Fruit fly (Drosophila melanogaster): ENCODE data around the gene RpL34a.
A peak's percentile ranks its signal among the peaks of the same experiment; 100 is the strongest.

The RpL34a gene

DNA sequence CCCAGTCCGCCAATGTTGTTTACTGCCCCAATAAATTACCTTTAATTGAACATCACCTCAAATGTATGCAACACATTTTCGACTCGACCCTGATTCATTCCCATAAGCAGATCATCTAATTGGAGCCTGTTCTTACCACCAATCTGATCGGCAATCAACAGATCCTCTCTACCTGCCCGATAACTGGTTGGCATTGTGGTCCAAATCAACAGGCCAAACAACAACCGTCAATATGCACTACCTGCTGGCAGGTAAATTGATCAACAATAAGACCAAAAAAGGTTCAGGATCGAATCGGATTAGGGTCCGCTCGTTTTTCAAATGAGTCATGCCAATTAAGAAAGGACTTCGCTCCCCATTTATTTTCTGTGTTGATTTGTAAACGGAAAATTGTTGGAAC, 35.8 kb downstream of the RpL34a start:
- TF ChIP-seq Elba2 (GFP tag; optimal IDR thresholded peaks at IDR 0.05) (peak; percentile 80), vfl (GFP tag; optimal IDR thresholded peaks at IDR 0.05) (peak; percentile 10), CG4404 (GFP tag; IDR thresholded peaks at IDR 0.05) (no peak), cad (GFP tag; optimal IDR thresholded peaks at IDR 0.05) (peak; percentile 3), kni (GFP tag; optimal IDR thresholded peaks at IDR 0.05) (peak; percentile 92), chm (GFP tag; IDR thresholded peaks at IDR 0.05) (peak; percentile 35; the same call in 1 of the 2 replicates), HLHmδ (GFP tag; optimal IDR thresholded peaks at IDR 0.05) (peak; percentile 2), CG15696 (tag; optimal IDR thresholded peaks at IDR 0.05) (peak; percentile 38), sens (GFP tag) (peak; percentile 82), CG11504 (tag; optimal IDR thresholded peaks at IDR 0.05) (no peak), sqz (GFP tag; optimal IDR thresholded peaks at IDR 0.05) (peak; percentile 39), insv (GFP tag; optimal IDR thresholded peaks at IDR 0.05) (peak in 1 of 2 experiments; percentile 98), CG10431 (GFP tag; optimal IDR thresholded peaks at IDR 0.05) (no peak), zen (tag; optimal IDR thresholded peaks at IDR 0.05) (peak; percentile 78), CG18619 (GFP tag; optimal IDR thresholded peaks at IDR 0.05) (no peak), pros (GFP tag; optimal IDR thresholded peaks at IDR 0.05) (peak; percentile 43), NfI (GFP tag; optimal IDR thresholded peaks at IDR 0.05) (no peak), gsb-n (tag; optimal IDR thresholded peaks at IDR 0.05) (peak; percentile 65), oc (tag; optimal IDR thresholded peaks at IDR 0.05) (peak; percentile 31), tll (GFP tag; optimal IDR thresholded peaks at IDR 0.05) (peak in 1 of 2 experiments; percentile 73)

- TF ChIP-seq CG34224 (GFP tag; IDR thresholded peaks at IDR 0.05; ENCODE audit: partially characterized antibody) (no peak), caup (GFP tag; optimal IDR thresholded peaks at IDR 0.05; ENCODE audit: severe bottlenecking) (peak; percentile 82), gcm (GFP tag; optimal IDR thresholded peaks at IDR 0.05) (peak; percentile 94), danr (GFP tag; IDR thresholded peaks at IDR 0.05) (peak; percentile 83), sim (GFP tag; IDR thresholded peaks at IDR 0.05) (peak; percentile 38; the same call in 1 of the 2 replicates), CG5180 (GFP tag; optimal IDR thresholded peaks at IDR 0.05) (peak; percentile 87), Lim3 (GFP tag; IDR thresholded peaks at IDR 0.05) (peak; percentile 56; the same call in 1 of the 2 replicates), pho (GFP tag; optimal IDR thresholded peaks at IDR 0.05) (peak; percentile 86), fru (optimal IDR thresholded peaks at IDR 0.05) (no peak), Elba2 (GFP tag; optimal IDR thresholded peaks at IDR 0.05) (peak; percentile 47), CG32767 (GFP tag; IDR thresholded peaks at IDR 0.05) (peak; percentile 84), NC2α (GFP tag; optimal IDR thresholded peaks at IDR 0.05) (peak; percentile 62), CG13775 (GFP tag; optimal IDR thresholded peaks at IDR 0.05) (peak; percentile 97), bowl (GFP tag; IDR thresholded peaks at IDR 0.05) (no peak), CG8290 (GFP tag; optimal IDR thresholded peaks at IDR 0.05) (peak; percentile 95), CG8290 (tag; optimal IDR thresholded peaks at IDR 0.05) (peak; percentile 59 to 97), yki (optimal IDR thresholded peaks at IDR 0.05) (peak; percentile 32), CG6854 (GFP tag; optimal IDR thresholded peaks at IDR 0.05) (peak; percentile 87), CG7745 (tag; optimal IDR thresholded peaks at IDR 0.05) (no peak), CG2120 (GFP tag; optimal IDR thresholded peaks at IDR 0.05) (peak; percentile 93), CG1529 (GFP tag; optimal IDR thresholded peaks at IDR 0.05) (peak; percentile 93), hth (optimal IDR thresholded peaks at IDR 0.05) (no peak), br (optimal IDR thresholded peaks at IDR 0.05) (no peak), Nf-YC (tag; optimal IDR thresholded peaks at IDR 0.05) (peak; percentile 8), ap (GFP tag; IDR thresholded peaks at IDR 0.05) (peak; percentile 75), tap (tag; optimal IDR thresholded peaks at IDR 0.05) (peak; percentile 83), ind (GFP tag; optimal IDR thresholded peaks at IDR 0.05) (peak; percentile 91), CG4328 (GFP tag; optimal IDR thresholded peaks at IDR 0.05) (peak; percentile 92), CG11696 (GFP tag; IDR thresholded peaks at IDR 0.05) (no peak; the same call in 1 of the 2 replicates), zfh2 (GFP tag; optimal IDR thresholded peaks at IDR 0.05) (peak; percentile 51), Dip2 (GFP tag; IDR thresholded peaks at IDR 0.05) (no peak), esg (GFP tag; conservative IDR thresholded peaks at IDR 0.05) (peak; percentile 90)
Observed at dm6 chr3R:26021195-26021914, 37.7 kb downstream of the RpL34a start.
